Worm (Caenorhabditis elegans): ENCODE results near the gene Y53F4B.25.

DNA sequence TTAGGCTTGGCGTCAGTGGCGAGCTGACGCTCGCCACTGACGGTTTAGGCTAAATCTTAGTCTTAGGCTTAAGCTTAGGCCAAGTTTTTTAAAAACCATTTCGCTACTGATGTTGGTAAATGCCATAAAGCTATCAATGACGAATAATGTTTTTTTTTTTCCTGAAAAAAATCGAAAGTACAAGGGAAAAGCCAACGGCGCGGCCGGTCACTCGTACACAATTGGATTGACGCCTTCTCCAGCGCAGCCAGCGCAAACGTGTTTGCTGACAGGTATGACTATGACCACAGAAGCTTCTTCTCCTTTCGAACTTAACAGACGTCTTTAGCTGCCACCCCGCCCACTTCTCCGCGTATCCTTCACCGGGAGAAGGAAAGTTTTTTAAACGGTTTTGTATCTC lies 9.6 kb downstream of the Y53F4B.25 start, which contains the start of gene Y53F4B.27:
- TF ChIP-seq zag-1 (tag; optimal IDR thresholded peaks at IDR 0.05) (no peak), nhr-11 (tag; optimal IDR thresholded peaks at IDR 0.05) (no peak), ama-1 (optimal IDR thresholded peaks at IDR 0.05) (no peak), lin-13 (GFP tag; optimal IDR thresholded peaks at IDR 0.05) (no peak), ztf-4 (tag; optimal IDR thresholded peaks at IDR 0.05) (no peak), mab-5 (tag; optimal IDR thresholded peaks at IDR 0.05) (no peak), ztf-11 (tag; optimal IDR thresholded peaks at IDR 0.05) (no peak), ZK546.5 (tag; optimal IDR thresholded peaks at IDR 0.05) (no peak), lsy-2 (tag; optimal IDR thresholded peaks at IDR 0.05) (no peak), unc-39 (tag; optimal IDR thresholded peaks at IDR 0.05) (no peak), blmp-1 (tag; optimal IDR thresholded peaks at IDR 0.05; ENCODE audit: insufficient read depth) (no peak)

Measured in whole organism, L2 larva.